Worm (Caenorhabditis elegans): ENCODE measurements around the gene soap-1.

- TF ChIP-seq snu-23 (GFP tag; optimal IDR thresholded peaks at IDR 0.05) (peak; percentile 92), ztf-11 (tag; optimal IDR thresholded peaks at IDR 0.05) (peak in 1 of 2 experiments; percentile 51), isw-1 (GFP tag; IDR thresholded peaks at IDR 0.05) (peak; percentile 88), swsn-7 (tag; optimal IDR thresholded peaks at IDR 0.05) (peak; percentile 85), nhr-12 (tag; optimal IDR thresholded peaks at IDR 0.05) (no peak), mdl-1 (tag; optimal IDR thresholded peaks at IDR 0.05) (peak in 1 of 2 experiments; percentile 77), snpc-4 (tag; optimal IDR thresholded peaks at IDR 0.05) (peak; percentile 63), fkh-10 (GFP tag; optimal IDR thresholded peaks at IDR 0.05) (peak; percentile 37), grh-1 (GFP tag; IDR thresholded peaks at IDR 0.05) (peak; percentile 77)
Observed at ce11 chrV:7237133-7237532, 22.4 kb upstream of the soap-1 start, which contains the start of gene hyls-1.
